Fruit fly (Drosophila melanogaster) whole organism, embryonic: ENCODE data around the gene tsh.
A peak's percentile ranks its signal among the peaks of the same experiment; 100 is the strongest.

Source experiments
- Ada2b ChIP-seq: fragments of 200-800 bp; sonication (Bioruptor generic); IDR thresholded peaks from 2 replicates; pipeline ENCODE4 v1.3.6; 2022; ENCODE audit warnings: missing biosample characterization, missing genetic modification characterization
- Atf6 ChIP-seq: fragments of 200-800 bp; sonication (Bioruptor generic); IDR thresholded peaks from 2 replicates; pipeline ENCODE4 v1.3.6; 2022; ENCODE audit warnings: missing biosample characterization, missing genetic modification characterization
- BEAF-32 ChIP-seq: fragments of 200-800 bp; sonication (Bioruptor generic); optimal IDR thresholded peaks from 3 replicates; lab custom pipeline; 2017; ENCODE audit warnings: missing biosample characterization, missing genetic modification characterization, mild to moderate bottlenecking, moderate library complexity, missing genetic modification reagents
- CG11093 ChIP-seq: fragments of 200-800 bp; sonication (Bioruptor generic); IDR thresholded peaks from 3 replicates; pipeline ENCODE4 v1.3.6; 2022; ENCODE audit warnings: missing biosample characterization, missing genetic modification characterization
- CG11723 ChIP-seq: fragments of 200-800 bp; sonication (Bioruptor generic); optimal IDR thresholded peaks from 2 replicates; lab custom pipeline; 2017; ENCODE audit warnings: missing biosample characterization, mild to moderate bottlenecking, missing genetic modification characterization
- CG13296 ChIP-seq: fragments of 200-800 bp; sonication (Bioruptor generic); optimal IDR thresholded peaks from 3 replicates; lab custom pipeline; 2018; ENCODE audit warnings: missing biosample characterization, mild to moderate bottlenecking, missing genetic modification characterization
- CG14860 ChIP-seq: fragments of 200-800 bp; sonication (Bioruptor generic); IDR thresholded peaks from 3 replicates; pipeline ENCODE4 v1.3.6; 2022; ENCODE audit warnings: missing biosample characterization, missing genetic modification characterization; ENCODE audit not compliant: partially characterized antibody
- CG15011 ChIP-seq: fragments of 200-800 bp; sonication (Bioruptor generic); optimal IDR thresholded peaks from 3 replicates; lab custom pipeline; 2018; ENCODE audit warnings: missing biosample characterization, mild to moderate bottlenecking, missing genetic modification characterization
- CG17186 ChIP-seq: fragments of 200-800 bp; sonication (Bioruptor generic); optimal IDR thresholded peaks from 3 replicates; lab custom pipeline; 2017; ENCODE audit warnings: missing biosample characterization, missing genetic modification reagents, missing genetic modification characterization
- CG17328 ChIP-seq: fragments of 200-800 bp; sonication (Bioruptor generic); IDR thresholded peaks from 2 replicates; pipeline ENCODE4 v1.3.6; 2022; ENCODE audit warnings: missing biosample characterization, missing genetic modification characterization
- CG17912 ChIP-seq: fragments of 200-800 bp; sonication (Bioruptor generic); optimal IDR thresholded peaks from 2 replicates; lab custom pipeline; 2018; ENCODE audit warnings: missing biosample characterization, mild to moderate bottlenecking, missing genetic modification characterization
- CG1832 ChIP-seq: fragments of 200-800 bp; sonication (Bioruptor generic); optimal IDR thresholded peaks from 2 replicates; lab custom pipeline; 2017; ENCODE audit warnings: missing biosample characterization, mild to moderate bottlenecking, missing genetic modification characterization, inconsistent platforms
- CG2678 ChIP-seq: fragments of 200-800 bp; sonication (Bioruptor generic); optimal IDR thresholded peaks from 3 replicates; lab custom pipeline; 2019; ENCODE audit warnings: missing biosample characterization, mild to moderate bottlenecking, missing genetic modification characterization, moderate library complexity
- CG3407 ChIP-seq: fragments of 200-800 bp; sonication (Bioruptor generic); optimal IDR thresholded peaks from 2 replicates; lab custom pipeline; 2018; ENCODE audit warnings: missing biosample characterization, mild to moderate bottlenecking, missing genetic modification characterization
- CG34376 ChIP-seq: fragments of 200-800 bp; sonication (Bioruptor generic); optimal IDR thresholded peaks from 2 replicates; lab custom pipeline; 2018; ENCODE audit warnings: missing biosample characterization, mild to moderate bottlenecking, missing genetic modification characterization
- CG4328 ChIP-seq: fragments of 200-800 bp; sonication (Bioruptor generic); optimal IDR thresholded peaks from 3 replicates; lab custom pipeline; 2017; ENCODE audit warnings: missing biosample characterization, missing genetic modification reagents, missing genetic modification characterization
- CG6272 ChIP-seq: fragments of 200-800 bp; sonication (Bioruptor generic); IDR thresholded peaks from 2 replicates; pipeline ENCODE4 v1.3.6; 2022; ENCODE audit warnings: missing biosample characterization, missing genetic modification characterization
- CG6765 ChIP-seq: fragments of 200-800 bp; sonication (Bioruptor generic); optimal IDR thresholded peaks from 3 replicates; lab custom pipeline; 2017; ENCODE audit warnings: missing biosample characterization, mild to moderate bottlenecking, missing genetic modification characterization
- CG8281 ChIP-seq: fragments of 200-800 bp; sonication (Bioruptor generic); optimal IDR thresholded peaks from 2 replicates; lab custom pipeline; 2018; ENCODE audit warnings: missing biosample characterization, mild to moderate bottlenecking, missing genetic modification characterization, moderate library complexity
- CG8765 ChIP-seq: fragments of 200-800 bp; sonication (Bioruptor generic); IDR thresholded peaks from 2 replicates; pipeline ENCODE4 v1.3.6; 2022; ENCODE audit warnings: missing biosample characterization, missing genetic modification characterization
- CkIIα-i1 ChIP-seq: fragments of 200-800 bp; sonication (Bioruptor generic); IDR thresholded peaks from 2 replicates; pipeline ENCODE4 v1.3.6; 2022; ENCODE audit warnings: missing biosample characterization, missing genetic modification characterization
- Dbx ChIP-seq: fragments of 200-800 bp; sonication (Bioruptor generic); IDR thresholded peaks from 3 replicates; pipeline ENCODE4 v1.3.6; 2022; ENCODE audit warnings: missing biosample characterization, missing genetic modification characterization
- Dek ChIP-seq: fragments of 200-800 bp; sonication (Bioruptor generic); optimal IDR thresholded peaks from 3 replicates; lab custom pipeline; 2019; ENCODE audit warnings: missing biosample characterization, mild to moderate bottlenecking, missing genetic modification characterization, moderate library complexity
- Ets65A ChIP-seq: fragments of 200-800 bp; sonication (Bioruptor generic); peaks from one replicate; lab custom pipeline; 2016; ENCODE audit warnings: missing biosample characterization, missing genetic modification characterization
- HHEX ChIP-seq: fragments of 200-800 bp; sonication (Bioruptor generic); optimal IDR thresholded peaks from 3 replicates; lab custom pipeline; 2017; ENCODE audit warnings: missing biosample characterization, mild to moderate bottlenecking, missing genetic modification characterization, missing genetic modification reagents
- HLH4C ChIP-seq: fragments of 200-800 bp; sonication (Bioruptor generic); IDR thresholded peaks from 3 replicates; pipeline ENCODE4 v1.3.6; 2022; ENCODE audit warnings: missing biosample characterization, missing genetic modification characterization; ENCODE audit not compliant: partially characterized antibody
- Hr39 ChIP-seq: fragments of >200 bp; optimal IDR thresholded peaks from 2 replicates; lab custom pipeline; 2017
- Hsf ChIP-seq: fragments of 200-800 bp; sonication (Bioruptor generic); optimal IDR thresholded peaks from 3 replicates; lab custom pipeline; 2016; ENCODE audit warnings: missing biosample characterization, missing genetic modification characterization
- Lhr ChIP-seq: fragments of 200-800 bp; sonication (Bioruptor generic); optimal IDR thresholded peaks from 3 replicates; lab custom pipeline; 2017; ENCODE audit warnings: mild to moderate bottlenecking, missing biosample characterization, missing genetic modification reagents, missing genetic modification characterization
- MESR4 ChIP-seq: fragments of 200-800 bp; sonication (Bioruptor generic); optimal IDR thresholded peaks from 2 replicates; lab custom pipeline; 2018; ENCODE audit warnings: missing biosample characterization, mild to moderate bottlenecking, missing genetic modification characterization, moderate library complexity
- Med ChIP-seq: fragments of 200-800 bp; sonication (Bioruptor generic); peaks from one replicate; lab custom pipeline; 2016; ENCODE audit warnings: missing biosample characterization, missing genetic modification characterization, mild to moderate bottlenecking, inconsistent platforms, moderate library complexity
- Neu2 ChIP-seq: fragments of 200-800 bp; sonication (Bioruptor generic); optimal IDR thresholded peaks from 3 replicates; lab custom pipeline; 2016; ENCODE audit warnings: missing biosample characterization, missing genetic modification characterization, borderline replicate concordance
- Nf-YC ChIP-seq: fragments of 200-800 bp; optimal IDR thresholded peaks from 3 replicates; lab custom pipeline; 2019; ENCODE audit warnings: missing biosample characterization, mild to moderate bottlenecking, missing genetic modification characterization, moderate library complexity
- Optix ChIP-seq: fragments of 200-800 bp; sonication (Bioruptor generic); IDR thresholded peaks from 3 replicates; pipeline ENCODE4 v1.3.6; 2022; ENCODE audit warnings: missing biosample characterization, missing genetic modification characterization
- caup ChIP-seq: fragments of 200-800 bp; sonication (Bioruptor generic); optimal IDR thresholded peaks from 3 replicates; lab custom pipeline; 2017; ENCODE audit warnings: missing biosample characterization, mild to moderate bottlenecking, missing genetic modification characterization, moderate library complexity; ENCODE audit not compliant: severe bottlenecking
- chif ChIP-seq, 2 experiments: fragments of 200-800 bp; sonication (Bioruptor generic); optimal IDR thresholded peaks; 3 replicates each; lab custom pipeline; 2016; ENCODE audit warnings: missing biosample characterization in 2 of 2, missing genetic modification characterization in 2 of 2
- disco-r ChIP-seq: fragments of 200-800 bp; sonication (Bioruptor generic); optimal IDR thresholded peaks from 2 replicates; lab custom pipeline; 2016; ENCODE audit warnings: missing biosample characterization, missing genetic modification characterization
- eyg ChIP-seq: fragments of 200-800 bp; sonication (Bioruptor generic); optimal IDR thresholded peaks from 3 replicates; lab custom pipeline; 2016; ENCODE audit warnings: missing biosample characterization, missing genetic modification characterization
- ftz-f1 ChIP-seq: fragments of 200-800 bp; sonication (Bioruptor generic); optimal IDR thresholded peaks from 2 replicates; lab custom pipeline; 2016; ENCODE audit warnings: missing biosample characterization, missing genetic modification characterization
- gce ChIP-seq: fragments of 200-800 bp; sonication (Bioruptor generic); IDR thresholded peaks from 3 replicates; pipeline ENCODE4 v1.3.6; 2022; ENCODE audit warnings: missing biosample characterization, missing genetic modification characterization
- grau ChIP-seq: fragments of 200-800 bp; optimal IDR thresholded peaks from 3 replicates; lab custom pipeline; 2019; ENCODE audit warnings: missing biosample characterization, mild to moderate bottlenecking, missing genetic modification characterization, moderate library complexity
- gsb ChIP-seq: fragments of 200-800 bp; sonication (Bioruptor generic); IDR thresholded peaks from 2 replicates; pipeline ENCODE4 v1.3.6; 2022; ENCODE audit warnings: missing biosample characterization, missing genetic modification characterization
- jumu ChIP-seq: fragments of 200-800 bp; sonication (Bioruptor generic); optimal IDR thresholded peaks from 3 replicates; lab custom pipeline; 2016; ENCODE audit warnings: missing biosample characterization, missing genetic modification characterization
- salm ChIP-seq: fragments of 200-800 bp; sonication (Bioruptor generic); optimal IDR thresholded peaks from 2 replicates; lab custom pipeline; 2018; ENCODE audit warnings: missing biosample characterization, mild to moderate bottlenecking, missing genetic modification characterization
- schlank ChIP-seq: fragments of 200-800 bp; sonication (Bioruptor generic); optimal IDR thresholded peaks from 2 replicates; lab custom pipeline; 2018; ENCODE audit warnings: missing biosample characterization, mild to moderate bottlenecking, missing genetic modification characterization
- scrt ChIP-seq: fragments of 200-800 bp; sonication (Bioruptor generic); optimal IDR thresholded peaks from 2 replicates; lab custom pipeline; 2018; ENCODE audit warnings: missing biosample characterization, mild to moderate bottlenecking, missing genetic modification characterization, moderate library complexity
- sqz ChIP-seq: fragments of 200-800 bp; sonication (Bioruptor generic); optimal IDR thresholded peaks from 3 replicates; lab custom pipeline; 2018; ENCODE audit warnings: missing biosample characterization, mild to moderate bottlenecking, missing genetic modification characterization
- stc ChIP-seq: fragments of 200-800 bp; sonication (Bioruptor generic); IDR thresholded peaks from 2 replicates; pipeline ENCODE4 v1.3.6; 2022; ENCODE audit warnings: missing biosample characterization, missing genetic modification characterization
- trem ChIP-seq: fragments of 200-800 bp; optimal IDR thresholded peaks from 3 replicates; lab custom pipeline; 2019; ENCODE audit warnings: missing biosample characterization, mild to moderate bottlenecking, missing genetic modification characterization, moderate library complexity

The tsh gene

DNA sequence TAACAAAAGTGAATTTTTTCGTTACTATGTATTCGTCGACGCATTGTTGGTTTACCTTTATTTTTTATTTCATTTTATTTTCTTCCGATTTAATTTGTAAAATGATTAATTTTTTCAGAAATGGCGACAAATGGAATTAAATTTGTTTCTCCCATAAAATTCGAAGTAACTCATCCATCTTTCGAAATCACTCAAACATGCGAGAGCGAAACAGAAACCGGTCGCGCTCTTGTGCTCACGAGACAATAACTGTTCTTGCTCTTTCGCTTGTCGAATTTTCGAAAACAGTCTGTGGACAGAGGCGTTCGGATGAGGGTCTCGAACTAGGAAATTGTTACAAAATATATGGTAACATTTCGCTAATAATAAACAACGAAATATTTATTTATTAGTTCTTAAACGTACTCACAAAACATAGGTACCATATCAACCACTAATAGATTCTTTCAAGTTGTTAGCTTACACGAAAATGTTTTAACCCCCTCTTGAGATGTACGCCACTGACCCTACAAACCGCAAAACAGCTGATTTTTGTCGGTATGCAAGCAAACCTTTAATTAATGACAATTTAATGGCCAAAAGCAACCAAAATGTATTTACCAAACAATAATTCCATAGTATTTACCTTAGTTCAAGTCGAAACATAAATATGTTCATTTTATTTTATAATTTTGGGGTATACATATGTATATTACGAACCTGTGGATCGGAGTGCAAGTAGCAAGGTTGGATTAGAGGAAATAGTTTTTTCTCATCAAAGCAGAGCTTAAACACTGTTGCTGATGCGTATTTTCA lies 33.6 kb upstream of the tsh start (continued):
- TF ChIP-seq CG3407 (GFP tag; lab: Kevin White, UChicago) (peak; percentile 93), Lhr (GFP tag; lab: Kevin White, UChicago) (peak; percentile 91), Atf6 (peak; percentile 98), HHEX (GFP tag; lab: Kevin White, UChicago) (peak; percentile 96), caup (GFP tag; lab: Kevin White, UChicago) (peak; percentile 96), chif (GFP tag; optimal IDR thresholded peaks at IDR 0.05; lab: Kevin White, UChicago) (peak; percentile 95 to 98), ftz-f1 (GFP tag; lab: Kevin White, UChicago) (peak; percentile 67), BEAF-32 (GFP tag; lab: Kevin White, UChicago) (peak; percentile 25), CG4328 (GFP tag; lab: Kevin White, UChicago) (peak; percentile 97), eyg (GFP tag; lab: Kevin White, UChicago) (peak; percentile 94), scrt (GFP tag; lab: Kevin White, UChicago) (peak; percentile 95), Optix (GFP tag; lab: Robert Waterston, UW) (peak; percentile 94), jumu (peak; percentile 95), CG14860 (no peak), CkIIα-i1 (peak; percentile 88), CG2678 (tag; lab: Kevin White, UChicago) (peak; percentile 98), gce (peak; percentile 95), CG34376 (peak; percentile 97), Hr39 (lab: Kevin White, UChicago) (no peak), Hsf (GFP tag; lab: Kevin White, UChicago) (peak; percentile 98), schlank (tag; lab: Kevin White, UChicago) (peak; percentile 95), CG13296 (peak; percentile 96), Ada2b (GFP tag; lab: Robert Waterston, UW) (peak; percentile 97), CG8765 (GFP tag; lab: Robert Waterston, UW) (peak; percentile 96), sqz (GFP tag; lab: Kevin White, UChicago) (peak; percentile 92), CG6272 (peak; percentile 96), Neu2 (peak; percentile 76), CG17328 (peak; percentile 98), CG17186 (GFP tag; lab: Kevin White, UChicago) (peak; percentile 81), grau (peak; percentile 97), Dbx (GFP tag; lab: Robert Waterston, UW) (peak; percentile 97), CG6765 (peak; percentile 95), Med (GFP tag; lab: Kevin White, UChicago) (peak; percentile 100), CG1832 (no peak), gsb (GFP tag; lab: Robert Waterston, UW) (peak; percentile 93), CG15011 (GFP tag; lab: Kevin White, UChicago) (peak; percentile 93), MESR4 (GFP tag; lab: Kevin White, UChicago) (peak; percentile 57), CG8281 (tag; lab: Kevin White, UChicago) (peak; percentile 89), CG11723 (GFP tag; lab: Kevin White, UChicago) (peak; percentile 94), disco-r (GFP tag; lab: Kevin White, UChicago) (peak; percentile 95), Nf-YC (tag; lab: Kevin White, UChicago) (peak; percentile 91), CG17912 (GFP tag; lab: Kevin White, UChicago) (peak; percentile 91), stc (GFP tag; lab: Robert Waterston, UW) (peak; percentile 97), HLH4C (GFP tag; lab: Robert Waterston, UW) (no peak), Dek (tag; lab: Kevin White, UChicago) (peak; percentile 96), trem (tag; lab: Kevin White, UChicago) (peak; percentile 95), CG11093 (GFP tag; lab: Robert Waterston, UW) (peak; percentile 94), salm (tag; lab: Kevin White, UChicago) (peak; percentile 93), Ets65A (GFP tag; lab: Kevin White, UChicago) (peak; percentile 99)
